Fruit fly (Drosophila melanogaster): ENCODE measurements around the gene CG3436.

The CG3436 gene

dm6 chr2L:160581-161452, 5.0 kb downstream of the CG3436 start (continued):
- TF ChIP-seq CG7963 (GFP tag; IDR thresholded peaks at IDR 0.05; ENCODE audit: partially characterized antibody) (no peak), Hey (tag; optimal IDR thresholded peaks at IDR 0.05) (peak; percentile 43), CG34422 (GFP tag; IDR thresholded peaks at IDR 0.05) (no peak), scrt (GFP tag; optimal IDR thresholded peaks at IDR 0.05) (peak; percentile 62), az2 (GFP tag; optimal IDR thresholded peaks at IDR 0.05) (no peak), CG1603 (tag; optimal IDR thresholded peaks at IDR 0.05) (peak; percentile 43), CG3163 (GFP tag; optimal IDR thresholded peaks at IDR 0.05) (peak; percentile 12), CG15514 (GFP tag; optimal IDR thresholded peaks at IDR 0.05) (peak; percentile 36), CG17361 (GFP tag; IDR thresholded peaks at IDR 0.05) (no peak), abd-A (tag; optimal IDR thresholded peaks at IDR 0.05) (peak; percentile 99), dpn (GFP tag; optimal IDR thresholded peaks at IDR 0.05) (no peak), Dek (tag; optimal IDR thresholded peaks at IDR 0.05) (no peak), CG43689 (GFP tag; IDR thresholded peaks at IDR 0.05) (no peak), Jarid2 (GFP tag; optimal IDR thresholded peaks at IDR 0.05) (peak; percentile 79), nerfin-1 (tag; optimal IDR thresholded peaks at IDR 0.05) (peak; percentile 31), Hmr (GFP tag; optimal IDR thresholded peaks at IDR 0.05) (peak; percentile 68), CG14050 (GFP tag; IDR thresholded peaks at IDR 0.05) (no peak), Trl (optimal IDR thresholded peaks at IDR 0.05) (peak; percentile 63 to 85), Trl (GFP tag; optimal IDR thresholded peaks at IDR 0.05) (peak; percentile 12), CG4424 (GFP tag; optimal IDR thresholded peaks at IDR 0.05) (peak; percentile 52), CG7745 (tag; optimal IDR thresholded peaks at IDR 0.05) (peak; percentile 30), CG14965 (GFP tag; optimal IDR thresholded peaks at IDR 0.05; ENCODE audit: borderline replicate concordance) (no peak), CG17359 (tag; optimal IDR thresholded peaks at IDR 0.05) (peak; percentile 91), CG10209 (GFP tag; optimal IDR thresholded peaks at IDR 0.05) (peak; percentile 6), pfk (GFP tag; optimal IDR thresholded peaks at IDR 0.05) (peak; percentile 51), kni (GFP tag; optimal IDR thresholded peaks at IDR 0.05) (peak; percentile 100), CG4282 (GFP tag; optimal IDR thresholded peaks at IDR 0.05) (no peak), HLH54F (GFP tag; optimal IDR thresholded peaks at IDR 0.05) (no peak), CG2678 (tag; optimal IDR thresholded peaks at IDR 0.05) (peak; percentile 38), CG6765 (GFP tag; optimal IDR thresholded peaks at IDR 0.05) (peak; percentile 15), CG12769 (tag; optimal IDR thresholded peaks at IDR 0.05) (peak; percentile 89), CG13775 (GFP tag; optimal IDR thresholded peaks at IDR 0.05) (no peak), gcm2 (GFP tag; optimal IDR thresholded peaks at IDR 0.05) (peak; percentile 57), CG42726 (GFP tag; IDR thresholded peaks at IDR 0.05; ENCODE audit: partially characterized antibody) (no peak), Nf-YB (GFP tag; optimal IDR thresholded peaks at IDR 0.05) (peak; percentile 59), CG14667 (GFP tag; IDR thresholded peaks at IDR 0.05) (no peak), CG12299 (tag; optimal IDR thresholded peaks at IDR 0.05) (no peak), Pdp1 (GFP tag; optimal IDR thresholded peaks at IDR 0.05) (peak; percentile 9 to 47), B-H2 (GFP tag; optimal IDR thresholded peaks at IDR 0.05) (peak; percentile 95), tin (GFP tag; optimal IDR thresholded peaks at IDR 0.05) (peak; percentile 9), NC2α (GFP tag; optimal IDR thresholded peaks at IDR 0.05) (no peak), CG8924 (tag; optimal IDR thresholded peaks at IDR 0.05) (peak; percentile 28), insv (GFP tag; optimal IDR thresholded peaks at IDR 0.05) (peak in 1 of 2 experiments; percentile 27), ERR (GFP tag; optimal IDR thresholded peaks at IDR 0.05) (peak; percentile 22), HmgZ (tag; optimal IDR thresholded peaks at IDR 0.05) (peak; percentile 78), Max (GFP tag; optimal IDR thresholded peaks at IDR 0.05) (peak; percentile 32), CG9727 (GFP tag; optimal IDR thresholded peaks at IDR 0.05) (peak; percentile 37), ftz-f1 (GFP tag; optimal IDR thresholded peaks at IDR 0.05) (peak; percentile 50)

Data from whole organism, embryonic.